Worm (Caenorhabditis elegans): ENCODE data around the gene C18C4.7.

DNA sequence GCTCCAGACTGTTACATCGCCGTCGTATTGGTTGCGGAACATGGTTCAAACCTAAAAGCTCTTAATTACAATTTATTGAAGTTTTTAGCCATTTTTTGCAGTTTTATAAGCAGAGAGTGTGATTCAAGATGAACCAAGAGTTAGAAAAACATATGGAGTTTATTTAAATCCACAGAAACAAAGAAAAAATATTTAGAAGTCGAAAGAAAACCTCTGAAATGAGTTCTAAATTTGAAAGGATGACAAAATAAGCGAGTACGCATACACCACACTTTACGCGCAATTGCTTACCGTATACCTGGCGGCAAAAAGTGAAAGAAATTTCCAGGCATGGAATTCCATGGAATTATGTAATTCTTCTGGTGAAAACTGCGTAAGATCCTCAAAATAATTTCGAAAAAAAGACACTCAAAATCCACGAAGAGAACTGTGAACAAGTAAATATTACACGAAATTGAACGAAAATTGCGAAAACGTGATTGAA lies 17.3 kb upstream of the C18C4.7 start, which contains the start of gene pas-6:
- no peak for TF ChIP-seq lin-13 (tag; optimal IDR thresholded peaks at IDR 0.05)
- no peak for TF ChIP-seq nhr-12 (tag; optimal IDR thresholded peaks at IDR 0.05)
- TF ChIP-seq nhr-28 (tag; optimal IDR thresholded peaks at IDR 0.05) = no peak
- no peak for TF ChIP-seq unc-62 (GFP tag; optimal IDR thresholded peaks at IDR 0.05)
- TF ChIP-seq blmp-1 (tag; optimal IDR thresholded peaks at IDR 0.05) = no peak
- TF ChIP-seq lin-32 (GFP tag; optimal IDR thresholded peaks at IDR 0.05) = no peak
- no peak for TF ChIP-seq unc-39 (tag; optimal IDR thresholded peaks at IDR 0.05)
- TF ChIP-seq nhr-237 (tag; optimal IDR thresholded peaks at IDR 0.05) = no peak
- peak; percentile 23 for TF ChIP-seq ces-1 (GFP tag; optimal IDR thresholded peaks at IDR 0.05)
- peak; percentile 9 for TF ChIP-seq mep-1 (tag; optimal IDR thresholded peaks at IDR 0.05)
- no peak for TF ChIP-seq unc-120 (tag; optimal IDR thresholded peaks at IDR 0.05; ENCODE audit: poor library complexity, severe bottlenecking)
- no peak for TF ChIP-seq flh-1 (GFP tag; optimal IDR thresholded peaks at IDR 0.05)
- no peak for TF ChIP-seq snpc-4 (tag; optimal IDR thresholded peaks at IDR 0.05)
- TF ChIP-seq ztf-11 (tag; optimal IDR thresholded peaks at IDR 0.05) = no peak

Measured in whole organism, mixed stage, embryonic.